Fruit fly (Drosophila melanogaster): Measurements from ENCODE around the gene CG7156.

dm6 chr3R:18265275-18265674 is 23.3 kb upstream of the CG7156 start:
- no peak for TF ChIP-seq spab (GFP tag; optimal IDR thresholded peaks at IDR 0.05)
- TF ChIP-seq Lpt (GFP tag; optimal IDR thresholded peaks at IDR 0.05): no peak
- TF ChIP-seq lz (GFP tag; optimal IDR thresholded peaks at IDR 0.05): no peak
